Worm (Caenorhabditis elegans) whole organism, L2 larva: ENCODE data around the gene orc-5.
"Not testable (repeated sequence)": the region's sequence is repeated elsewhere in the genome, so short reads cannot be mapped to it uniquely, and the experiment has no call there.

ENCODE experiments used
- R02D3.7 ChIP-seq: fragments of 150-350 bp; optimal IDR thresholded peaks from 2 replicates; lab custom pipeline; 2014; ENCODE audit warnings: missing biosample characterization, missing genetic modification characterization
- Y55F3AM.14 ChIP-seq: fragments of 200-800 bp; sonication (Bioruptor generic); optimal IDR thresholded peaks from 2 replicates; lab custom pipeline; 2018; ENCODE audit warnings: mild to moderate bottlenecking, missing genetic modification characterization, missing compliant biosample characterization
- ZK546.5 ChIP-seq: sonication (generic microtip); optimal IDR thresholded peaks from 2 replicates; lab custom pipeline; 2017; ENCODE audit warnings: missing biosample characterization, missing genetic modification characterization
- aly-2 ChIP-seq: fragments of 150-350 bp; optimal IDR thresholded peaks from 2 replicates; lab custom pipeline; 2014; ENCODE audit warnings: missing biosample characterization, missing genetic modification characterization
- ceh-82 ChIP-seq: fragments of 150-350 bp; optimal IDR thresholded peaks from 2 replicates; lab custom pipeline; 2014; ENCODE audit warnings: missing biosample characterization, missing genetic modification characterization
- dmd-4 ChIP-seq: sonication (generic microtip); optimal IDR thresholded peaks from 2 replicates; lab custom pipeline; 2017; ENCODE audit warnings: missing biosample characterization, missing genetic modification characterization
- egl-27 ChIP-seq: sonication (generic microtip); optimal IDR thresholded peaks from 3 replicates; lab custom pipeline; 2017; ENCODE audit warnings: missing biosample characterization, missing genetic modification reagents, missing genetic modification characterization
- elt-1 ChIP-seq: fragments of 150-350 bp; optimal IDR thresholded peaks from 2 replicates; lab custom pipeline; 2014; ENCODE audit warnings: missing biosample characterization, missing genetic modification characterization
- elt-3 ChIP-seq: sonication (generic microtip); optimal IDR thresholded peaks from 2 replicates; lab custom pipeline; 2017; ENCODE audit warnings: missing biosample characterization, missing genetic modification characterization
- gmeb-1 ChIP-seq: fragments of 150-350 bp; optimal IDR thresholded peaks from 2 replicates; lab custom pipeline; 2014; ENCODE audit warnings: missing biosample characterization, missing genetic modification characterization
- lin-11 ChIP-seq: fragments of 150-350 bp; sonication (generic microtip); optimal IDR thresholded peaks from 2 replicates; lab custom pipeline; 2014; ENCODE audit warnings: missing biosample characterization, missing genetic modification characterization, inconsistent platforms, mixed read lengths
- lin-39 ChIP-seq: fragments of 150-350 bp; optimal IDR thresholded peaks from 2 replicates; lab custom pipeline; 2014; ENCODE audit warnings: missing biosample characterization, missing genetic modification reagents, missing genetic modification characterization
- mab-5 ChIP-seq: fragments of 150-350 bp; optimal IDR thresholded peaks from 2 replicates; lab custom pipeline; 2014; ENCODE audit warnings: missing biosample characterization, missing genetic modification characterization
- mbf-1 ChIP-seq: sonication (generic microtip); optimal IDR thresholded peaks from 2 replicates; lab custom pipeline; 2017; ENCODE audit warnings: missing biosample characterization, missing genetic modification characterization
- nhr-10 ChIP-seq: sonication (generic microtip); optimal IDR thresholded peaks from 2 replicates; lab custom pipeline; 2017; ENCODE audit warnings: missing biosample characterization, missing genetic modification characterization
- nhr-12 ChIP-seq: fragments of 150-350 bp; optimal IDR thresholded peaks from 2 replicates; lab custom pipeline; 2014; ENCODE audit warnings: missing biosample characterization, missing genetic modification characterization
- nhr-129 ChIP-seq: fragments of 150-350 bp; optimal IDR thresholded peaks from 2 replicates; lab custom pipeline; 2014; ENCODE audit warnings: missing biosample characterization, missing genetic modification characterization
- nhr-21 ChIP-seq: fragments of 150-350 bp; optimal IDR thresholded peaks from 2 replicates; lab custom pipeline; 2014; ENCODE audit warnings: missing biosample characterization, missing genetic modification characterization
- nhr-23 ChIP-seq: fragments of 150-350 bp; optimal IDR thresholded peaks from 2 replicates; lab custom pipeline; 2014; ENCODE audit warnings: missing biosample characterization, missing genetic modification reagents, missing genetic modification characterization
- nhr-237 ChIP-seq: fragments of 150-350 bp; optimal IDR thresholded peaks from 2 replicates; lab custom pipeline; 2014; ENCODE audit warnings: missing biosample characterization, missing genetic modification characterization
- nhr-25 ChIP-seq: fragments of 150-350 bp; sonication (generic microtip); optimal IDR thresholded peaks from 3 replicates; lab custom pipeline; 2014; ENCODE audit warnings: missing biosample characterization, missing genetic modification characterization
- nhr-6 ChIP-seq: fragments of 150-350 bp; optimal IDR thresholded peaks from 2 replicates; lab custom pipeline; 2014; ENCODE audit warnings: missing biosample characterization, missing genetic modification characterization
- peb-1 ChIP-seq: fragments of 150-350 bp; optimal IDR thresholded peaks from 2 replicates; lab custom pipeline; 2014; ENCODE audit warnings: missing biosample characterization, missing genetic modification characterization
- sem-4 ChIP-seq: fragments of 150-350 bp; optimal IDR thresholded peaks from 2 replicates; lab custom pipeline; 2014; ENCODE audit warnings: missing biosample characterization, missing genetic modification reagents, missing genetic modification characterization
- skn-1 ChIP-seq: sonication (generic microtip); optimal IDR thresholded peaks from 2 replicates; lab custom pipeline; 2017; ENCODE audit warnings: missing biosample characterization, missing genetic modification characterization
- sma-3 ChIP-seq: sonication (generic microtip); optimal IDR thresholded peaks from 2 replicates; lab custom pipeline; 2016; ENCODE audit warnings: missing genetic modification reagents, missing genetic modification characterization, missing compliant biosample characterization
- sma-9 ChIP-seq, 2 experiments: fragments of 150-350 bp in 1 of 2; sonication (generic microtip) in 1 of 2; optimal IDR thresholded peaks; 2 replicates each; lab custom pipeline; 2014 to 2016; ENCODE audit warnings: missing genetic modification characterization in 2 of 2, mild to moderate bottlenecking in 1 of 2, missing biosample characterization in 1 of 2, missing compliant biosample characterization in 1 of 2, missing genetic modification reagents in 1 of 2, moderate library complexity in 1 of 2
- snpc-4 ChIP-seq: fragments of 150-350 bp; optimal IDR thresholded peaks from 2 replicates; lab custom pipeline; 2014; ENCODE audit warnings: missing biosample characterization, missing genetic modification characterization
- unc-39 ChIP-seq: fragments of 150-350 bp; optimal IDR thresholded peaks from 2 replicates; lab custom pipeline; 2014; ENCODE audit warnings: missing biosample characterization, missing genetic modification characterization
- unc-55 ChIP-seq: fragments of 150-350 bp; sonication (generic microtip); optimal IDR thresholded peaks from 3 replicates; lab custom pipeline; 2014; ENCODE audit warnings: missing biosample characterization, missing genetic modification reagents, missing genetic modification characterization
- unc-62 ChIP-seq: fragments of 150-350 bp; optimal IDR thresholded peaks from 2 replicates; lab custom pipeline; 2014; ENCODE audit warnings: missing biosample characterization, missing genetic modification reagents, missing genetic modification characterization
- zag-1 ChIP-seq: fragments of 150-350 bp; optimal IDR thresholded peaks from 2 replicates; lab custom pipeline; 2014; ENCODE audit warnings: missing biosample characterization, missing genetic modification characterization
- ztf-4 ChIP-seq: fragments of 150-350 bp; optimal IDR thresholded peaks from 2 replicates; lab custom pipeline; 2014; ENCODE audit warnings: missing biosample characterization, missing genetic modification characterization

Gene orc-5

ce11 chrIV:10751740-10752139 lies 17.4 kb upstream of the orc-5 start, which contains the start of gene T25B9.2:
TSS of gene T25B9.2 (minus strand) at chrIV:10751840.
- not testable (repeated sequence) for TF ChIP-seq peb-1, unc-62, gmeb-1

ce11 chrIV:10750041-10750440 lies 15.7 kb upstream of the orc-5 start, which contains the start of gene T25B9.1:
TSS of gene T25B9.1 (minus strand) at chrIV:10750141.
- TF ChIP-seq nhr-12 (tag; lab: Kevin White, UChicago) (no peak), zag-1 (no peak)

- TF ChIP-seq unc-55 (GFP tag; lab: Kevin White, UChicago) (no peak), egl-27 (tag; lab: Kevin White, UChicago) (no peak), skn-1 (no peak), elt-1 (tag; lab: Kevin White, UChicago) (no peak), sem-4 (no peak), unc-62 (no peak), nhr-237 (no peak), nhr-6 (no peak), ztf-4 (tag; lab: Kevin White, UChicago) (no peak), nhr-10 (no peak), nhr-21 (tag; lab: Kevin White, UChicago) (no peak), nhr-12 (tag; lab: Kevin White, UChicago) (no peak), elt-3 (tag; lab: Kevin White, UChicago) (no peak), mbf-1 (no peak), aly-2 (no peak)
These were observed 10.9 kb upstream of the orc-5 start for ce11 chrIV:10745332-10745731.

- TF ChIP-seq elt-3 (tag; lab: Kevin White, UChicago): no peak
- no peak for TF ChIP-seq nhr-25 (tag; lab: Kevin White, UChicago)
- TF ChIP-seq sma-9 (GFP tag; optimal IDR thresholded peaks at IDR 0.05; lab: Kevin White, UChicago): no peak
- no peak for TF ChIP-seq sma-9 (tag; optimal IDR thresholded peaks at IDR 0.05; lab: Kevin White, UChicago)
- no peak for TF ChIP-seq peb-1
- no peak for TF ChIP-seq ztf-4 (tag; lab: Kevin White, UChicago)
- TF ChIP-seq zag-1: no peak
- TF ChIP-seq sma-3 (GFP tag; lab: Kevin White, UChicago): no peak
- no peak for TF ChIP-seq nhr-12 (tag; lab: Kevin White, UChicago)
- no peak for TF ChIP-seq lin-11 (tag; lab: Kevin White, UChicago)
- no peak for TF ChIP-seq R02D3.7
- no peak for TF ChIP-seq snpc-4 (tag; lab: Kevin White, UChicago)
- TF ChIP-seq mab-5 (tag; lab: Kevin White, UChicago): no peak
- TF ChIP-seq lin-39 (tag; lab: Kevin White, UChicago): no peak
- no peak for TF ChIP-seq Y55F3AM.14 (GFP tag; lab: Kevin White, UChicago)
These were observed 10.1 kb upstream of the orc-5 start, which contains the start of gene T25B9.3 for ce11 chrIV:10744475-10744874. TSS of gene T25B9.3 (plus strand) at chrIV:10744775.

- TF ChIP-seq sma-3 (GFP tag; lab: Kevin White, UChicago) (no peak), ZK546.5 (tag; lab: Kevin White, UChicago) (no peak), R02D3.7 (no peak), nhr-129 (tag; lab: Kevin White, UChicago) (no peak), nhr-23 (no peak), dmd-4 (tag; lab: Kevin White, UChicago) (no peak), sem-4 (no peak), nhr-10 (no peak), lin-39 (tag; lab: Kevin White, UChicago) (no peak), mab-5 (tag; lab: Kevin White, UChicago) (no peak), ceh-82 (tag; lab: Kevin White, UChicago) (no peak), gmeb-1 (no peak), unc-39 (tag; lab: Kevin White, UChicago) (no peak), nhr-237 (no peak), unc-62 (no peak), elt-1 (tag; lab: Kevin White, UChicago) (no peak), elt-3 (tag; lab: Kevin White, UChicago) (no peak)
These were observed 3.9 kb upstream of the orc-5 start, which contains the start of gene ssp-34 for ce11 chrIV:10738328-10738727. TSS of gene ssp-34 (minus strand) at chrIV:10738602.
